Fruit fly (Drosophila melanogaster) ovary, adult (tissue): ENCODE measurements around the gene Adsl.

Source experiments
- CG17801 ChIP-seq: fragments of 200-800 bp; optimal IDR thresholded peaks from 2 replicates; lab custom pipeline; 2019; ENCODE audit warnings: missing biosample characterization, mild to moderate bottlenecking, missing genetic modification characterization, moderate library complexity; ENCODE audit not compliant: partially characterized antibody

The Adsl gene

DNA sequence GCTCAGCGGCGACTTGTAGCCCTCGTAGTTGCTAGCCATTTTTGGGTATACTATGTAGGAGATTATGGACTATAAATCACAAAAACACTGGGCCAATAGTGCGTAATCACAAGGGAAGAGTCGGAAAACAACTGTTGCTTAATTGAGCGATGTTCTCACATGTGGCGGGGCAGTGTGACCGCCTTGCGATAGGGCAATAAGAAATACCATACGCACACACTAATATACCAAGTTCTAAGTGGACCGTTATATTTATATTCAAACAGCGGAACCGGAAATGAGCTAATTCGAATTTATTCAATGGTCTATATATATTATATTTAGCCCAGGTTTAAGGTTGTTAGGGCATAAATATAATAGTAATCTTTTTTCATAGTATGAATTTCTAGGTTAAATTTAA lies at the start of gene Adsl:
Gene Adsl, minus strand, starts transcription at position 165 of the 400 bp plus-strand sequence.
- peak; percentile 85 for TF ChIP-seq CG17801 (GFP tag; lab: Kevin White, UChicago)

DNA sequence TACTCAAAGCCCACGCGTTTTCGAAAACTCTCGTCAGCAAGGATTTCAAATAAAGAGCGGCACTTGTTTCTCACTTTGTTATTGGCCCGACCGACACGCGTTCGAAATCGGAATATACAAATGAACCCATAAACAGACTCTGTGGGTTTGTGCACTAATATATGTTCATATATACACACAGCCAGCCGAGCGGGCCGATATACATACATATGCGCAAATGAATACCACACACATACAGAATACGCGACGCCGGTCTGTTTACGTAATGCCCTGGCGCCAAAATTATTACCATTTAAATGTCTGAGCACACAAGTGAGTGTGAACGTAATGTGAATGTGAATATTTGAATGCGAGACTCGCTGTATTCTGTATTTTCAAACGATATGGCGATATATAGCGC lies 46.8 kb upstream of the Adsl start:
- TF ChIP-seq CG17801 (GFP tag; lab: Kevin White, UChicago), result no peak

DNA sequence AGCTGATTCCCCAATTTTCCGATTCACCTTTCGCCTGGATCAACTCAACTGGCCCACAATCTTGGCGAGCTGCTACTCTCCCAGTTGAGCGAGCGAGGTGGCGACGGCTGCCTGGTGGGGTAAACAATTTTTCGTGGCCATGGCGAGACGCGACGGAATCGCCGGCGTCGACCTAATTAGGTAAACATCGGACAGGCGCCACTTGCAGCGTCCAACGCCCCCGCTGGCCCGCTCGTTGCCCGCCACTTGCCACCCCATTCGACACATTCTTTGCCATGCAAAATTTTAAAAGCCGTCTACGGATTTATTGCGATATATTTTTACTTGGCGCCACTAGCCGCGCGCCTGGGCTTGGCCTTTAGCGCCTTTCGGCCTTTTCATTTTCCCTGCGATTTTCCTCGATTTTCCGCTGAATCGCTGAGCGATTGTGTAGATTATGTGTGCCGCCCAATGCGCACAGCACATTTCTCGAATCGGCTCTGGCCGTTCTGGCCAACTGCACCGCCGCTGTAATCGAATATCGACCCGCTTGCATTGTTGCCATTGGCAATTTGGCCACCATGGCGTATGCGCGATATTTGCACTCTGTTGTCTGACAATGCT lies 46.0 kb upstream of the Adsl start:
- TF ChIP-seq CG17801 (GFP tag; lab: Kevin White, UChicago), result no peak

DNA sequence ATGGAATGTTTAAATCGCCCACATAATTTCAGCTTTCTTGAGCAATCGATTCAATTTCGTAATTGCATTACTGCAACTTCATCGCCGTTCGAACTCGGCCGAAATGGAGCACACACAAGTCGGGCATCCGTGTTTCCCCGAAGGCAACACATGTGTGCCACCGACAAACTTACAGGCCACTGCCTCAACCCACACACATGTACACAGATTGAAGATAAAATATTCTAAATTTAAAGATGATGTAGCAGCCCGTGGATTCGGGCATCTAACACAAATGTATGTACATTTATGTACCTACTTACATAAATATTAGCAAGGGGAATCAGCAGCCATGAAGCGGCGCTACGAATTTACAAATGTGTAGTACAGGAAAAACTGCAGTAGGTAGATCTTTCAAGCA lies 45.2 kb upstream of the Adsl start:
- TF ChIP-seq CG17801 (GFP tag; lab: Kevin White, UChicago), result no peak

DNA sequence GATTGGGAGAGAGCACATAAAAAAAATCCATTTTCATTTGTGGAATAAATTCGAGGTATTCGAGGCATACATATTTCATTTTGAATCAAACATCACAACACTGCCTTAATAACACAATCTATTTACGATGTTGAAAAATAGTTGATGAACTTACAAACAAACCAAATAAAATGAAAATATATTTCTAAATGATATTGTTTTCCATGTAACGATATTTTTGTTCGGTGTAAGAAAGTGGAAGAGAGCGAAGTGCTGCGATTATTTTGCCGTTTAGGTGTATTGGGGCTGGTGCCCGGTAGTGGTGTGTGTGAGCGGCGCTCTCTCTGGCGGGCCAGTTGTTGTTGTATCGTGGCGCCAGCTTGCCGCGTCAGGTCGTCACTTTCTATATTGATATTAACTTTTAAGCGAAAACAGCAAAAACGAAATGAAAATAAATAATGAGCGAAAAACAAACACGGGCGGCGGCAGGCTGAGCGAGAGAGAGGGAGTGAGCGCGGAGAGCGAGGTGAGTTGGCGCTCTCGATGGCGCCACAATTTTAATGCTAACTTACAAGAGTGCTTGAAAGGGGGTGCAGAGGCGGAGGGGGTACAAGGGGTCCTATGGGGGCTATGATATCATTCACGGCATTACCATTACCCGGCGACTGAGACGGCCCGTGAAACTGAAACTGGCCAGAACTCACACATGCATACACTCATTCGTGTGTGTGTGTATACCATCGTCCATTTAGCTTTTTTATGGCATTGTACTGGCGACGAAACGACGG lies 44.3 kb upstream of the Adsl start:
- peak; percentile 85 for TF ChIP-seq CG17801 (GFP tag; lab: Kevin White, UChicago)

DNA sequence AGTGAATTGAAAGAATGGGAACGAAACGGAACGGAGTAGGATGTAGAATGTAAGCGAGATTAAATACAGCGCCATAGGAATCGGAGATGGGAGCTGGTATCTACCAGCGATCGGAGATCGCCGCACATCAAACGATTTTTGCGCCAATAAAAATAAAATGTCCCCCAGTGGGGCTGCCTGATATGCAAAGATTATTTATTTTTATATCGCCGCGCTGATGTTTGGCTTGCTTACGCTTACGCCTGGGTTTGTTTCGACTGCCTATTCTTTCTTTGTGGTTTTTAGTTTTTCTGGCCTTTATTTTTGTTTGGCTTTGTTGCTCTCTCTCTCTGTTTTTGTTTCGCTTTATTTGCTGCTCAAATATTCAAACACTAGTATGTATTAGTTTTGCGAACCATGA lies 42.8 kb upstream of the Adsl start:
- TF ChIP-seq CG17801 (GFP tag; lab: Kevin White, UChicago), result no peak

DNA sequence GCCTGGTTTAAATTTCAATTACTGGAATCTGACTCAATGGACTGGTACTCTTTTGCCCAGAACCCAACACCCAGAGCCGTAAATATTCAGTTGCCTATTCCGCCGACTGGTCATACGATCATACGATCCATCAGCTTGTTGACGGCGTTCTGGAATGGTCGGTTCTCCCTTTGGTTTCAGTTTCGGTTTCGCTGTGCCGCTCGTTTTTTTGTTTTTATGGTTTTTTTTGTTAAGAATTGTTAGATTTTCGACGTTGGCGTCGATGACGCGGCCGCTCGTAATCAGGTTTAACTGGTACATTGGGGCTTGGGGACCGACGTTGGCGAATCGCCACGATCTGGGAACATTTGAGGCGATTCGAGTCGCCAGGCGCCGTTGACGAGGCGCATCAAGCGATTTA lies 41.8 kb upstream of the Adsl start:
- peak; percentile 0 for TF ChIP-seq CG17801 (GFP tag; lab: Kevin White, UChicago)

- TF ChIP-seq CG17801 (GFP tag; lab: Kevin White, UChicago), result no peak
Measured at dm6 chr3R:17061736-17062371, 40.9 kb upstream of the Adsl start.

DNA sequence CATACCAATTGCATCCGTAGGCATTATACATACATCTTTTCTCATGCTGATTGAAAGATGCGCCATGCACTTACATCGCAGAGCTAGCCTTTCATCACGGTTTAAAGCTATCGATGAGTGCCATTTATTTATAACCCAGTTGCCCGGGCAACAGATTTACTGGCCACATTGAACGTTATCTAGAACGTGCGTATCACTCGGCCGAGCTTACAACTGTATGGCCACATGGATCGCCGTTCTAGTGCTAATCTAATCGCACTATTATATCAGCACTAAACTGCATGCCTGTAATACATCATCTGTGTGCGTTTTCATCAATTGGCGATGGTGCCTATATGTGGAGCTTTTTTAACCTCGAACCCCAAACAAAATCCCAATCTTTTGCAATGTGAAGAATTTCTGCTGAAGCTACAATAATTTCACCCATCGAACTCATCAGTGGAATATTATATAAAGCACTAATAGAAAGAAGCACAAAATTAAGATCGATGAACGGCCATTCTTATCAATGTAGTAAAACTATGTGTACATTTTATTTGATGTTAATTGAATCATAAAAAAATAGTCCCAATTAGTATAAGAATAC lies 40.0 kb upstream of the Adsl start:
- no peak for TF ChIP-seq CG17801 (GFP tag; lab: Kevin White, UChicago)

- TF ChIP-seq CG17801 (GFP tag; lab: Kevin White, UChicago), result no peak
Measured at dm6 chr3R:17060244-17060664, 39.3 kb upstream of the Adsl start.

dm6 chr3R:17059811-17060169 lies 38.9 kb upstream of the Adsl start:
- TF ChIP-seq CG17801 (GFP tag; lab: Kevin White, UChicago), result no peak

dm6 chr3R:17059100-17059810 lies 38.3 kb upstream of the Adsl start:
- no peak for TF ChIP-seq CG17801 (GFP tag; lab: Kevin White, UChicago)

dm6 chr3R:17056905-17057251 lies 36.0 kb upstream of the Adsl start:
- TF ChIP-seq CG17801 (GFP tag; lab: Kevin White, UChicago), result no peak

DNA sequence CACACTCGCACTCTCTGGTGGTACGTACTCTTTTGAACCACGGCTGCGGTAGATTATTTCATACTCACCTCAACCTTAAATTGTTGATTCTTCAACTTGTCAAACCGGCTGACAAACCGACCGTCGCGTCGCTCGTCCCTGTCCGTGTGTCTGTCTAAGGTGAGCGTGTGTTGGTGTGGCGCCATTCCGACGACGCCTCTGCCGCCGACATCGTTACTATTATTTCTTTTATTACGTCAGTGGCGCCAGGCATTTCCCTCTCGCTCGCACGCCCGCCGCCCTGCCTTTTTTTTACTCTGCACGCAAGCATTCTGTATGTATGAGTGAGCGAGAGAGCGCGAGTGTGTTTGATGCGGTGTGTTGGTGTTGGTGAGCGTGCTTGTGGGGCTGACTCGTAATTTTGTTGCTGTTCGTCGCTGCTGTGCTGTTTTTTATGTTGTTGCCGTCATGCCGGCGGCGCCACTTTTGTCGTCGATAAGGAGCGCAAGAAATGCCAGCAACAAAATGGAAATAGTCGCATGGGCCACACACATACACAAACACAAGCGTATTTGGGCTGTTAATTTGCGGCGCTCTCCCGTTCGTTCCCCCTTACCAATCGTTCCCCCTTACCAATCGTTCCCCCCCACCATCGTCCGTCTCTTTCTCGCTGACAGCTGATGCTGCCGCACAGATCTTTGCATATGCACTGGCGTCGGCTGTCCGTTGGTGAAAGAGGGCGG lies 35.4 kb upstream of the Adsl start:
- TF ChIP-seq CG17801 (GFP tag; lab: Kevin White, UChicago), result peak; percentile 32
